Fruit fly (Drosophila melanogaster) S2 (cell line): ENCODE data around the gene Sgs1.

ENCODE experiments used
- CG8478 ChIP-seq: fragments of >200 bp; optimal IDR thresholded peaks from 2 replicates; lab custom pipeline; 2018
- CTCF ChIP-seq, 2 experiments: fragments of >200 bp; optimal IDR thresholded peaks; 2 replicates each; lab custom pipeline; 2018

dm6 chr2L:4949453-4950045 is 12.3 kb downstream of the Sgs1 start, which contains the start of gene jet:
- peak in 1 of 2 experiments; percentile 41 for TF ChIP-seq CTCF (optimal IDR thresholded peaks at IDR 0.05; lab: Kevin White, UChicago)
- TF ChIP-seq CG8478 = no peak
